Worm (Caenorhabditis elegans): ENCODE results near the gene srw-33.

The srw-33 gene

ce11 chrV:15479825-15480224 lies 28.5 kb upstream of the srw-33 start:
- TF ChIP-seq npax-4 (tag; optimal IDR thresholded peaks at IDR 0.05) (no peak), ttx-3 (tag; optimal IDR thresholded peaks at IDR 0.05) (no peak), fkh-10 (GFP tag; optimal IDR thresholded peaks at IDR 0.05) (no peak), pat-9 (tag; optimal IDR thresholded peaks at IDR 0.05) (no peak), hlh-30 (tag; optimal IDR thresholded peaks at IDR 0.05; ENCODE audit: insufficient read depth) (no peak)

DNA sequence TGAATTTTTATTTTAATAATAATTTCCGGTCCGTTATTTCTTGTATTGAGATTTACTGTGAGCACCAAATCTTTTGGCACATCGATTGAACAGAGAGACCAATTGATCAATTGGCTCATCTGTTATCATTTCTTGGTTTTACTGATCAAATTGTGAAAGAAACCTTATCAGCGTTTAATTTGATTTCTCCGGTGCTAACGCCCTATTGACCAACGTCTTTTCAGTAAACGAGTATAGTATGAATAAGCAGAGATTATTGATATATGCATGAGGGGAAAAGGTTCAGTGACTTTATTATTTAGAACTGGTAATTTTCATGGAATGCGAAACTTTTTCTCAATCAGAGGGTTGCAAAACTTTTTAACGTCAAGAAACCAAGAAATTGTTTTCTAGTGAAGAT lies 27.8 kb upstream of the srw-33 start:
- peak; percentile 46 for TF ChIP-seq elt-2 (tag; optimal IDR thresholded peaks at IDR 0.05)
- no peak for TF ChIP-seq pha-2 (tag; optimal IDR thresholded peaks at IDR 0.05)

DNA sequence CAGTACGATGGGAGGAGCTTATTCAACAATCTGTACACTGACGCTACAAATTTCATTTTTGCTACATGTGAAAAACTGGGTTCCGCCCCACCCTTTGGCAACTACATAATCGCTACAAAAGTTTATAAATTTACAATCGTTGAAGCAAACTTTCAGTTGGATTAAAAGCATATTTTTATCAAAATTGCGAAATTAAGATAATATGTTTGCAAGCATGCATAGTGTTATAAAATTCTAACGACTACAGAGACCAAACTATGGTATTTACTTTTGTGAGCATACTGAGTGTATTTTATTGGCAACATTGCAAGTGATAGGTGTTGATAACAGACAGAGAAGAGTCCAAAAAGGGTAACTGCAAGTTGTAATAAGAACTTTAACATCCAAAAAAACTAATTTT lies 27.3 kb upstream of the srw-33 start, which contains the start of gene C06B8.2:
Gene C06B8.2 (minus strand): TSS at position 153 of the 400 bp plus-strand sequence.
- no peak for TF ChIP-seq eyg-1 (tag; optimal IDR thresholded peaks at IDR 0.05)
- TF ChIP-seq hlh-6 (tag; optimal IDR thresholded peaks at IDR 0.05), result no peak
- TF ChIP-seq pax-1 (tag; optimal IDR thresholded peaks at IDR 0.05), result no peak
- no peak for TF ChIP-seq dmd-4 (tag; optimal IDR thresholded peaks at IDR 0.05; ENCODE audit: borderline replicate concordance)
- TF ChIP-seq ahr-1 (tag; optimal IDR thresholded peaks at IDR 0.05), result no peak
- no peak for TF ChIP-seq ttx-3 (tag; optimal IDR thresholded peaks at IDR 0.05)
- no peak for TF ChIP-seq ceh-2 (tag; optimal IDR thresholded peaks at IDR 0.05)
- no peak for TF ChIP-seq sox-2 (GFP tag; IDR thresholded peaks at IDR 0.05)
- TF ChIP-seq unc-3 (GFP tag; conservative IDR thresholded peaks at IDR 0.05), result no peak
- no peak for TF ChIP-seq unc-3 (tag; optimal IDR thresholded peaks at IDR 0.05)
- no peak for TF ChIP-seq mec-3 (tag; optimal IDR thresholded peaks at IDR 0.05; ENCODE audit: borderline replicate concordance)
- no peak for TF ChIP-seq pha-4 (tag; optimal IDR thresholded peaks at IDR 0.05)
- TF ChIP-seq pros-1 (tag; optimal IDR thresholded peaks at IDR 0.05), result no peak
- TF ChIP-seq pag-3 (tag; optimal IDR thresholded peaks at IDR 0.05; ENCODE audit: borderline replicate concordance), result no peak
- no peak for TF ChIP-seq ceh-34 (tag; optimal IDR thresholded peaks at IDR 0.05)
- TF ChIP-seq pat-9 (tag; optimal IDR thresholded peaks at IDR 0.05), result no peak
- TF ChIP-seq pqm-1 (tag; optimal IDR thresholded peaks at IDR 0.05), result no peak

- no peak for TF ChIP-seq ahr-1 (tag; optimal IDR thresholded peaks at IDR 0.05)
- no peak for TF ChIP-seq elt-4 (tag; optimal IDR thresholded peaks at IDR 0.05)
- TF ChIP-seq dve-1 (tag; optimal IDR thresholded peaks at IDR 0.05), result no peak
- TF ChIP-seq unc-86 (tag; optimal IDR thresholded peaks at IDR 0.05), result no peak
- no peak for TF ChIP-seq ama-1 (optimal IDR thresholded peaks at IDR 0.05)
- no peak for TF ChIP-seq ceh-30 (tag; optimal IDR thresholded peaks at IDR 0.05)
- TF ChIP-seq elt-2 (tag; optimal IDR thresholded peaks at IDR 0.05), result no peak
- no peak for TF ChIP-seq ceh-31 (tag; optimal IDR thresholded peaks at IDR 0.05)
- TF ChIP-seq lin-11 (tag; optimal IDR thresholded peaks at IDR 0.05), result no peak
- no peak for TF ChIP-seq pros-1 (tag; optimal IDR thresholded peaks at IDR 0.05)
- TF ChIP-seq ceh-34 (tag; optimal IDR thresholded peaks at IDR 0.05), result no peak
- no peak for TF ChIP-seq sox-2 (GFP tag; IDR thresholded peaks at IDR 0.05)
- TF ChIP-seq mec-3 (tag; optimal IDR thresholded peaks at IDR 0.05; ENCODE audit: borderline replicate concordance), result no peak
- no peak for TF ChIP-seq hlh-8 (tag; optimal IDR thresholded peaks at IDR 0.05)
- no peak for TF ChIP-seq Y22D7AL.16 (tag; optimal IDR thresholded peaks at IDR 0.05)
- no peak for TF ChIP-seq unc-55 (GFP tag; optimal IDR thresholded peaks at IDR 0.05)
- TF ChIP-seq sox-4 (tag; optimal IDR thresholded peaks at IDR 0.05), result no peak
- TF ChIP-seq che-1 (tag; optimal IDR thresholded peaks at IDR 0.05), result no peak
- TF ChIP-seq fkh-6 (tag; optimal IDR thresholded peaks at IDR 0.05), result no peak
- no peak for TF ChIP-seq pat-9 (tag; optimal IDR thresholded peaks at IDR 0.05)
Measured at ce11 chrV:15471029-15471428, 19.7 kb upstream of the srw-33 start, which contains the start of gene dpf-1. Gene dpf-1, plus strand, starts transcription at chrV:15471329.

ce11 chrV:15466719-15467118 lies 15.4 kb upstream of the srw-33 start:
- TF ChIP-seq ceh-2 (tag; optimal IDR thresholded peaks at IDR 0.05), result no peak
- no peak for TF ChIP-seq odd-2 (tag; optimal IDR thresholded peaks at IDR 0.05)
- TF ChIP-seq lin-11 (tag; optimal IDR thresholded peaks at IDR 0.05), result no peak
- no peak for TF ChIP-seq ztf-16 (tag; optimal IDR thresholded peaks at IDR 0.05)
- no peak for TF ChIP-seq nhr-232 (tag; optimal IDR thresholded peaks at IDR 0.05)
- no peak for TF ChIP-seq sox-4 (tag; optimal IDR thresholded peaks at IDR 0.05)

All from whole organism, late embryonic.